Worm (Caenorhabditis elegans) whole organism, late embryonic: ENCODE results near the gene srt-63.

Experiments
- C38D4.7 ChIP-seq: fragments of 200-800 bp; sonication (Bioruptor generic); optimal IDR thresholded peaks from 2 replicates; lab custom pipeline; 2018; ENCODE audit warnings: mild to moderate bottlenecking, missing genetic modification characterization, moderate library complexity, missing compliant biosample characterization
- F13H6.1 ChIP-seq: sonication (generic microtip); optimal IDR thresholded peaks from 2 replicates; lab custom pipeline; 2016; ENCODE audit warnings: missing genetic modification characterization, missing compliant biosample characterization
- K09A11.1 ChIP-seq: sonication (generic microtip); optimal IDR thresholded peaks from 2 replicates; lab custom pipeline; 2017; ENCODE audit warnings: antibody characterized with exemption, mild to moderate bottlenecking, missing genetic modification characterization, missing compliant biosample characterization; ENCODE audit not compliant: insufficient read depth
- T23F11.4 ChIP-seq: fragments of 200-800 bp; sonication (Bioruptor generic); optimal IDR thresholded peaks from 2 replicates; lab custom pipeline; 2018; ENCODE audit warnings: mild to moderate bottlenecking, missing genetic modification characterization, missing compliant biosample characterization
- ceh-18 ChIP-seq: sonication (generic microtip); optimal IDR thresholded peaks from 2 replicates; lab custom pipeline; 2016; ENCODE audit warnings: missing genetic modification characterization, missing compliant biosample characterization
- ceh-19 ChIP-seq: fragments of 200-800 bp; sonication (Bioruptor generic); optimal IDR thresholded peaks from 2 replicates; lab custom pipeline; 2018; ENCODE audit warnings: mild to moderate bottlenecking, missing genetic modification characterization, missing compliant biosample characterization
- ceh-2 ChIP-seq: sonication (generic microtip); optimal IDR thresholded peaks from 2 replicates; lab custom pipeline; 2016; ENCODE audit warnings: missing genotype, missing genetic modification characterization, missing compliant biosample characterization
- ceh-22 ChIP-seq: sonication (generic microtip); optimal IDR thresholded peaks from 2 replicates; lab custom pipeline; 2017; ENCODE audit warnings: missing biosample characterization, missing genetic modification characterization
- ceh-24 ChIP-seq: sonication (generic microtip); optimal IDR thresholded peaks from 2 replicates; lab custom pipeline; 2016; ENCODE audit warnings: mild to moderate bottlenecking, missing genetic modification characterization, missing compliant biosample characterization
- ceh-31 ChIP-seq: sonication (generic microtip); optimal IDR thresholded peaks from 2 replicates; lab custom pipeline; 2016; ENCODE audit warnings: missing genetic modification characterization, missing compliant biosample characterization
- ceh-34 ChIP-seq: sonication (generic microtip); optimal IDR thresholded peaks from 2 replicates; lab custom pipeline; 2016; ENCODE audit warnings: mild to moderate bottlenecking, missing genetic modification characterization, missing compliant biosample characterization
- ceh-45 ChIP-seq: fragments of 200-800 bp; sonication (Bioruptor generic); IDR thresholded peaks from 2 replicates; pipeline ENCODE4 v1.3.6; 2022; ENCODE audit warnings: missing genetic modification reagents, missing genetic modification characterization, missing compliant biosample characterization
- ceh-48 ChIP-seq: sonication (generic microtip); optimal IDR thresholded peaks from 2 replicates; lab custom pipeline; 2016; ENCODE audit warnings: missing genetic modification characterization, inconsistent platforms, missing compliant biosample characterization
- ceh-6 ChIP-seq: fragments of 200-800 bp; sonication (Bioruptor generic); optimal IDR thresholded peaks from 2 replicates; lab custom pipeline; 2018; ENCODE audit warnings: mild to moderate bottlenecking, missing genetic modification characterization, missing compliant biosample characterization
- ceh-9 ChIP-seq: sonication (generic microtip); optimal IDR thresholded peaks from 2 replicates; lab custom pipeline; 2016; ENCODE audit warnings: mild to moderate bottlenecking, missing genetic modification characterization, inconsistent platforms, missing compliant biosample characterization
- che-1 ChIP-seq: sonication (generic microtip); optimal IDR thresholded peaks from 2 replicates; lab custom pipeline; 2016; ENCODE audit warnings: mild to moderate bottlenecking, missing genetic modification characterization, missing compliant biosample characterization
- elt-2 ChIP-seq: sonication (generic microtip); optimal IDR thresholded peaks from 2 replicates; lab custom pipeline; 2016; ENCODE audit warnings: missing genetic modification reagents, missing genetic modification characterization, missing compliant biosample characterization
- elt-4 ChIP-seq: sonication (generic microtip); optimal IDR thresholded peaks from 2 replicates; lab custom pipeline; 2016; ENCODE audit warnings: missing genetic modification characterization, missing compliant biosample characterization
- ets-4 ChIP-seq: sonication (generic microtip); optimal IDR thresholded peaks from 2 replicates; lab custom pipeline; 2016; ENCODE audit warnings: missing genetic modification characterization, missing compliant biosample characterization
- eyg-1 ChIP-seq: sonication (generic microtip); optimal IDR thresholded peaks from 2 replicates; lab custom pipeline; 2016; ENCODE audit warnings: missing genotype, missing genetic modification characterization, missing compliant biosample characterization
- fkh-10 ChIP-seq: fragments of 150-350 bp; optimal IDR thresholded peaks from 2 replicates; lab custom pipeline; 2014; ENCODE audit warnings: missing biosample characterization, missing genetic modification reagents, missing genetic modification characterization
- gmeb-2 ChIP-seq: sonication (generic microtip); optimal IDR thresholded peaks from 2 replicates; lab custom pipeline; 2016; ENCODE audit warnings: missing genetic modification characterization, inconsistent platforms, missing compliant biosample characterization
- hlh-15 ChIP-seq: sonication (generic microtip); optimal IDR thresholded peaks from 2 replicates; lab custom pipeline; 2016; ENCODE audit warnings: missing genetic modification characterization, missing compliant biosample characterization
- hlh-30 ChIP-seq: sonication (generic microtip); optimal IDR thresholded peaks from 2 replicates; lab custom pipeline; 2017; ENCODE audit warnings: antibody characterized with exemption, missing genetic modification characterization, missing compliant biosample characterization; ENCODE audit not compliant: insufficient read depth
- hlh-6 ChIP-seq: sonication (generic microtip); optimal IDR thresholded peaks from 2 replicates; lab custom pipeline; 2016; ENCODE audit warnings: missing genotype, missing genetic modification characterization, missing compliant biosample characterization
- hlh-8 ChIP-seq: sonication (generic microtip); optimal IDR thresholded peaks from 2 replicates; lab custom pipeline; 2016; ENCODE audit warnings: missing genotype, missing genetic modification characterization, missing compliant biosample characterization
- lim-6 ChIP-seq: sonication (generic microtip); optimal IDR thresholded peaks from 2 replicates; lab custom pipeline; 2016; ENCODE audit warnings: missing genetic modification characterization, missing compliant biosample characterization
- lin-11 ChIP-seq: fragments of 200-800 bp; sonication (Bioruptor generic); optimal IDR thresholded peaks from 2 replicates; lab custom pipeline; 2018; ENCODE audit warnings: mild to moderate bottlenecking, missing genetic modification characterization, missing compliant biosample characterization
- madf-2 ChIP-seq: sonication (generic microtip); optimal IDR thresholded peaks from 2 replicates; lab custom pipeline; 2017; ENCODE audit warnings: missing genetic modification characterization, missing compliant biosample characterization
- nfya-1 ChIP-seq: sonication (generic microtip); optimal IDR thresholded peaks from 2 replicates; lab custom pipeline; 2017; ENCODE audit warnings: missing genetic modification characterization, mild to moderate bottlenecking, missing compliant biosample characterization, antibody characterized with exemption, moderate library complexity
- pag-3 ChIP-seq: sonication (generic microtip); optimal IDR thresholded peaks from 2 replicates; lab custom pipeline; 2016; ENCODE audit warnings: missing compliant biosample characterization, missing genetic modification characterization, borderline replicate concordance
- pax-1 ChIP-seq: fragments of 150-350 bp; optimal IDR thresholded peaks from 2 replicates; lab custom pipeline; 2014; ENCODE audit warnings: missing biosample characterization, missing genetic modification characterization
- pha-2 ChIP-seq: sonication (generic microtip); optimal IDR thresholded peaks from 2 replicates; lab custom pipeline; 2017; ENCODE audit warnings: mild to moderate bottlenecking, missing genetic modification characterization, missing compliant biosample characterization
- pha-4 ChIP-seq: fragments of 150-350 bp; optimal IDR thresholded peaks from 2 replicates; lab custom pipeline; 2018; ENCODE audit warnings: missing biosample characterization, missing genetic modification reagents, missing genetic modification characterization
- pros-1 ChIP-seq: fragments of 150-350 bp; optimal IDR thresholded peaks from 2 replicates; lab custom pipeline; 2014; ENCODE audit warnings: missing biosample characterization, missing genetic modification reagents, missing genetic modification characterization
- ref-2 ChIP-seq: sonication (generic microtip); optimal IDR thresholded peaks from 2 replicates; lab custom pipeline; 2016; ENCODE audit warnings: missing genetic modification characterization, missing compliant biosample characterization
- sdc-2 ChIP-seq: sonication (generic microtip); optimal IDR thresholded peaks from 2 replicates; lab custom pipeline; 2016; ENCODE audit warnings: missing genotype, missing genetic modification characterization, missing compliant biosample characterization
- sox-2 ChIP-seq: fragments of 200-800 bp; sonication (Bioruptor generic); IDR thresholded peaks from 2 replicates; pipeline ENCODE4 v1.3.6; 2022; ENCODE audit warnings: missing genetic modification reagents, missing genetic modification characterization, missing compliant biosample characterization
- syd-9 ChIP-seq: sonication (generic microtip); optimal IDR thresholded peaks from 2 replicates; lab custom pipeline; 2016; ENCODE audit warnings: mild to moderate bottlenecking, missing genetic modification characterization, moderate library complexity, missing compliant biosample characterization
- tbx-2 ChIP-seq: sonication (generic microtip); optimal IDR thresholded peaks from 2 replicates; lab custom pipeline; 2016; ENCODE audit warnings: missing genetic modification characterization, missing compliant biosample characterization
- unc-55 ChIP-seq: sonication (generic microtip); optimal IDR thresholded peaks from 2 replicates; lab custom pipeline; 2017; ENCODE audit warnings: missing biosample characterization, missing genetic modification reagents, missing genetic modification characterization
- unc-86 ChIP-seq: sonication (generic microtip); optimal IDR thresholded peaks from 2 replicates; lab custom pipeline; 2016; ENCODE audit warnings: missing genetic modification characterization, missing compliant biosample characterization
- ztf-16 ChIP-seq: sonication (generic microtip); optimal IDR thresholded peaks from 2 replicates; lab custom pipeline; 2017; ENCODE audit warnings: missing genetic modification characterization, missing compliant biosample characterization

The srt-63 gene

ce11 chrV:3279138-3279537 lies 23.2 kb upstream of the srt-63 start:
- TF ChIP-seq syd-9 (tag; lab: Kevin White, UChicago) = no peak
- no peak for TF ChIP-seq K09A11.1 (tag; lab: Kevin White, UChicago)
- no peak for TF ChIP-seq ceh-2 (tag; lab: Kevin White, UChicago)
- TF ChIP-seq F13H6.1 = no peak
- TF ChIP-seq elt-4 (tag; lab: Kevin White, UChicago) = no peak
- TF ChIP-seq pag-3 (tag; lab: Kevin White, UChicago) = no peak
- TF ChIP-seq madf-2 (tag; lab: Kevin White, UChicago) = no peak
- TF ChIP-seq ztf-16 = no peak
- TF ChIP-seq pha-4 (tag; lab: Kevin White, UChicago) = no peak
- TF ChIP-seq tbx-2 (tag; lab: Kevin White, UChicago) = no peak
- TF ChIP-seq ceh-34 (tag; lab: Kevin White, UChicago) = no peak
- TF ChIP-seq ceh-18 (tag; lab: Kevin White, UChicago) = no peak
- no peak for TF ChIP-seq ceh-9 (tag; lab: Kevin White, UChicago)
- no peak for TF ChIP-seq hlh-30
- TF ChIP-seq ceh-31 (tag; lab: Kevin White, UChicago) = no peak
- TF ChIP-seq pha-2 = no peak
- no peak for TF ChIP-seq hlh-8 (tag; lab: Kevin White, UChicago)
- no peak for TF ChIP-seq pros-1 (tag; lab: Kevin White, UChicago)
- no peak for TF ChIP-seq pax-1
- no peak for TF ChIP-seq ets-4

ce11 chrV:3278101-3278639 lies 22.2 kb upstream of the srt-63 start, which contains the start of gene fbxa-64:
Gene fbxa-64 (minus strand): TSS chrV:3278151.
- TF ChIP-seq K09A11.1 (tag; lab: Kevin White, UChicago) = no peak

- TF ChIP-seq unc-86 (tag; lab: Kevin White, UChicago) (no peak), lin-11 (tag; lab: Kevin White, UChicago) (no peak), unc-55 (GFP tag; lab: Kevin White, UChicago) (no peak), C38D4.7 (no peak), fkh-10 (GFP tag; lab: Kevin White, UChicago) (no peak), ceh-48 (tag; lab: Kevin White, UChicago) (no peak), hlh-8 (tag; lab: Kevin White, UChicago) (no peak), ceh-34 (tag; lab: Kevin White, UChicago) (no peak), ceh-6 (no peak), lim-6 (tag; lab: Kevin White, UChicago) (no peak), ceh-22 (tag; lab: Kevin White, UChicago) (no peak), hlh-6 (tag; lab: Kevin White, UChicago) (no peak), ceh-19 (GFP tag; lab: Kevin White, UChicago) (no peak), elt-2 (tag; lab: Kevin White, UChicago) (no peak), ets-4 (no peak), T23F11.4 (GFP tag; lab: Kevin White, UChicago) (no peak), sdc-2 (no peak), che-1 (tag; lab: Kevin White, UChicago) (no peak), nfya-1 (tag; lab: Kevin White, UChicago) (no peak)
Observed at ce11 chrV:3276184-3276583, 20.2 kb upstream of the srt-63 start.

- TF ChIP-seq eyg-1 (tag; lab: Kevin White, UChicago) (no peak), ceh-22 (tag; lab: Kevin White, UChicago) (no peak), gmeb-2 (tag; lab: Kevin White, UChicago) (no peak), elt-4 (tag; lab: Kevin White, UChicago) (no peak), ref-2 (tag; lab: Kevin White, UChicago) (no peak), sox-2 (GFP tag; lab: Robert Waterston, UW) (no peak), syd-9 (tag; lab: Kevin White, UChicago) (no peak), ceh-45 (GFP tag; lab: Robert Waterston, UW) (no peak), ceh-24 (tag; lab: Kevin White, UChicago) (no peak), pax-1 (no peak), ceh-6 (no peak), hlh-15 (no peak)
Observed at ce11 chrV:3275033-3275432, 19.1 kb upstream of the srt-63 start, which contains the start of gene T28A11.3. Gene T28A11.3 (plus strand): TSS chrV:3275333.
